Fruit fly (Drosophila melanogaster): ENCODE measurements around the gene CG13305.

Gene CG13305

DNA sequence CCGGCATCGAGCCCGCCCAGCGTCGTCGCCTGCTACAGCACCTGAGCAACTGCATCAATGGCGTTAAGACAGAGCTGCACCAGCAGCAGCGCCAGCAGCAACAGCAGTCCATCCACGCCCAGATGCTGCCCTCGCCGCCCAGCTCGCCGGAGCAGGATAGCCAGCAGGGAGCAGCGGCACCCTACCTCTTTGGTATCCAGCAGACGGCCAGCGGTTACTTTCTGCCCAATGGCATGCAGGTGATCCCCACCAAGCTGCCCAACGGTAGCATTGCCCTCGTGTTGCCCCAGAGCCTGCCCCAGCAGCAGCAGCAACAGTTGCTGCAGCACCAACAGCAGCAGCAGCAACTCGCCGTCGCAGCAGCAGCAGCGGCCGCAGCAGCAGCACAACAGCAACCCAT lies 31.2 kb upstream of the CG13305 start:
- TF ChIP-seq noc (tag; optimal IDR thresholded peaks at IDR 0.05), result no peak

- no peak for TF ChIP-seq noc (tag; optimal IDR thresholded peaks at IDR 0.05)
Observed at dm6 chr3L:8676500-8676899, 29.9 kb upstream of the CG13305 start.

- peak; percentile 79 for TF ChIP-seq noc (tag; optimal IDR thresholded peaks at IDR 0.05)
Observed at dm6 chr3L:8675545-8676084, 29.0 kb upstream of the CG13305 start, which contains the start of gene hry. hry (plus strand) TSS chr3L:8675759.

DNA sequence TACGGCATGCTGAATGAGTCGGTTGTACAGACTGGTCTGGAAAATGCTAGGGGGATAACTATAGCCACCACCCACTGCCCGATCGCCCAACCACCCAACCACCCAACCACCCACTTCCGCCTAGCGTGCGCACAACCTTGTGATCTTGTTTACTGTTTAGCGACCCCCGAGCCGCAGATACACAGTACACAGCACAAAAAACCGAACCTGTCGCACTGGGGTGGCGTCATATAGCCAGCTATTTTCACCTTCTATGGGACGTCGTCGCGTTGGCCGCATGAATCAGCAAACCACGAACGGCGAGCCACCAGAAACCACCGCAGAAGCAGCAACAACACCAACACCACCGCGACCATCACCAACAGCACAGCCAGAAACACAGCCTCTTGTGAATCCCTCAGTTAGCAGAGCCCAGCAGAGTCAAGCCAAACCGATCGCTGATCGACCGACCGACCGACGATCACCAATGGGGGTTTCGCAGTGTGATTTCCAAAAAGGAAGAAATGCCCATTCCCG lies 28.5 kb upstream of the CG13305 start:
- no peak for TF ChIP-seq noc (tag; optimal IDR thresholded peaks at IDR 0.05)

dm6 chr3L:8673377-8674000 lies 26.9 kb upstream of the CG13305 start:
- no peak for TF ChIP-seq noc (tag; optimal IDR thresholded peaks at IDR 0.05)

DNA sequence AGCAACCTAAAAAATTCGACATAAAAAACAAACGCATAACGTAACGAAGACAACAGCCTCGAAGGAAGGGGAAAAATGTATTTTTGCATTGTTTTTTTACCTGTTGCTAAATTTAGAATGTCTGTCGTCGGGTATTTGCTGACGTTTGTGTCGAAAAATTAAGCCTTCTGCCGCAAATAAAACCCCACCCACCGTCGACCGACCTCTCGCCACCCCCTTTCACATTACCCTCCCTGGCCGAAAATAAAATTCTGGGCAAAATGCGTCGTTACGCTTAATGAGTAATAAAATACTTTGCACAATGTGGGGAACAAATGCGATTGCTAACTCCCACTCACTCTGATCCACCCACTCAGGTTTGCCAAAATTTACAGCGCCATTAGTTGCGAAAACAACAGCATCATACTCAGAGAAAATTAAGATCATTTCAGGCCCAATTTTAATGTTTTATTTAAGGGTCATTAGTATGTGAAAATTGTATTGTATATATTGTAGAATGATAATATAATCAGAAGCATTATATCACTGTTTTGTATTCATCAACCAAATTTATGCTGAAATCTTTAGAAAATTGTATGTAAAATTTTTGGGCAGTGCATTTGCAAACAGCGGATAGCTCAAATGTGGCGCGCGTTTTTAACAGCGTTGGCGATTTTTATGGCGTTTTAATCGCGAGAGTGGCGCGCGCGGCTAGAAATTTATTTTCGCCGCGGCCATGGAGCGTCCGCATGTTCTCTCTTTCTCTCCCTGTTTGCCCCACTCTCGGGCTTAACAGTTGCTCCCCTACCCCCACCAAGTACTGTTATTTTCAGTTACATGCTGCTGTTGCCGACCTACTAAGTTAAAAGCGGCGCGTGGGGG lies 25.8 kb upstream of the CG13305 start:
- peak; percentile 80 for TF ChIP-seq noc (tag; optimal IDR thresholded peaks at IDR 0.05)

- no peak for TF ChIP-seq noc (tag; optimal IDR thresholded peaks at IDR 0.05)
Observed at dm6 chr3L:8670983-8671382, 24.4 kb upstream of the CG13305 start.

dm6 chr3L:8669847-8670622 lies 23.4 kb upstream of the CG13305 start:
- TF ChIP-seq noc (tag; optimal IDR thresholded peaks at IDR 0.05), result no peak

DNA sequence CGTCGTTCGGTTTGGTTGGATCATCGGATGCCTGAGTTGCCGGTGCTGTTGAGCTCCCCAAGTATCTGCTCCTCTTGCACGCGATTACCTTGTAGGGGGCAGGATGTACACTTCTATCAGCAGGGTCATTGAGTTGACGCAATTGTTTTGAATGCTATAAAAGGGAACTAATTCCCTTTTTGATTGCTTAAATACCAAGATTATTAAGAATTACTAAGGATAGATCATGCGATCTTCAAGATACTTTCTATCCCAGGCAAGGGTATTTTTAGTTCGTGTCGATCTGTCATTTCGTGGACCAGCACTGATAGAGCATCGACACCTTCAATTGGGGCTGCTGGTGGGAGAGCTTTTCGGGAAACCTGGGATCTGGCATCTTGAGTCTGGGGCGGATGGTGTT lies 22.5 kb upstream of the CG13305 start:
- no peak for TF ChIP-seq noc (tag; optimal IDR thresholded peaks at IDR 0.05)

- TF ChIP-seq noc (tag; optimal IDR thresholded peaks at IDR 0.05), result no peak
Observed at dm6 chr3L:8667809-8668593, 21.4 kb upstream of the CG13305 start.

DNA sequence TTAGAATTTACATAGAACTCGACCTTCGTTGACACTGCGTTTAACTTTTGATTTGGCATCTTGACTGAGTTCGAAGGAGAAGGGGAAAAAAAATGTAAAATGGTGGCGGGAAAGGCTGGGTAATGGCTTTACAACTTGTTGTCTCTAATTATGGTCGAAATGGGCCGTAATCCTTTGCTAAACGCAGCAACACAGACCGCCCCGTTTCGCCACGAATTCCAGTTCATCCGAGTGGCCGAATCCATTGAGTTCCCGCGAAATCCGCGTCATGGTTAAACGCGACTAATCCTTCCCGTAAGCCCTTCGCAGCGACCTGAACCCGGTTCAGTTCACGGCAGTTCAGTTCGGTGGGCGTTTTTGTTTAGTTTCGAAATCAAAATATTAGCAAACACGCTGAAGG lies 19.5 kb upstream of the CG13305 start:
- no peak for TF ChIP-seq noc (tag; optimal IDR thresholded peaks at IDR 0.05)

DNA sequence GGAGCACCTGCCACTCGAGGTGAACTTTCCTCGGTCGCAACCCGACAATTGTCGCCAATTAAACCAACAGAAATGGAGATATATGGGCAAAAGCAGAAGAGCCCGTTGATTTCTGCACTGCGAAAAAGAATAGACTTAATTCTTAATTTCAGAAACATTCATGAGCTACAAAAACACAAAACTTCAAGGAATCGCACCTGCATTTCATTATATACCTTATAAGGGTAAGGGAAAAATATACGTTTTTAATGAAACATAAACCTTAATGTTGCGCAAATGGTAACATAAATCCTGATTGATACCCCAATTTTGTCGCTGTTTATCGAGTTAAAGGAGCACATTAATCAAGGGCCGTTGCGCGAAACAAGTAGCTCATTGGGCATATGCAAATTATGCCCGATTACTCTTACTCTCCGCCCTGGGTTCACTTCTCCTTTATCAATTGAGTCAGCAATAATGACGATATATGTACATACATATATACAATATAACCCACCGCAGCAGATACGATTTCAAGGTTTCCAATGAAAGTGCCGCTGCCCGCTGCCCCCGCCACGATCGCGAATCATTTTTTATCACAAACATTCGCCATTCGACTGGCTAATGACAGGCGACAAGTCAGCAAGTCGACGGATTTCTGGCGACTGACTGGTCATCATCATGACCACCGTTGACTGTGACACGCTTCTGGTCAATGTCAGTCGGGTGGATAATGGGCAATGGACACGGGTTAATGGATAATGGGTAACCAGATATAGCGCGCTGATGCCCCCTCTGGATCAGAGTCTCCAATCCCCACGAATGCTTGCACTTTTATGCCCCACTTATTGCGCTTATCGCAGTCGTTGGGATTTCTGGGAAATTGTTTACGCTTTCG lies 15.4 kb upstream of the CG13305 start:
- no peak for TF ChIP-seq noc (tag; optimal IDR thresholded peaks at IDR 0.05)

dm6 chr3L:8660800-8661199 lies 14.2 kb upstream of the CG13305 start:
- no peak for TF ChIP-seq noc (tag; optimal IDR thresholded peaks at IDR 0.05)

dm6 chr3L:8659601-8660000 lies 13.0 kb upstream of the CG13305 start:
- no peak for TF ChIP-seq noc (tag; optimal IDR thresholded peaks at IDR 0.05)

Data from whole organism, larva.